Fruit fly (Drosophila melanogaster) S2 (cell line): ENCODE results near the gene CG12728.

Source experiments
- CG8478 ChIP-seq: fragments of >200 bp; optimal IDR thresholded peaks from 2 replicates; lab custom pipeline; 2018
- CTCF ChIP-seq, 2 experiments: fragments of >200 bp; optimal IDR thresholded peaks; 2 replicates each; lab custom pipeline; 2018

DNA sequence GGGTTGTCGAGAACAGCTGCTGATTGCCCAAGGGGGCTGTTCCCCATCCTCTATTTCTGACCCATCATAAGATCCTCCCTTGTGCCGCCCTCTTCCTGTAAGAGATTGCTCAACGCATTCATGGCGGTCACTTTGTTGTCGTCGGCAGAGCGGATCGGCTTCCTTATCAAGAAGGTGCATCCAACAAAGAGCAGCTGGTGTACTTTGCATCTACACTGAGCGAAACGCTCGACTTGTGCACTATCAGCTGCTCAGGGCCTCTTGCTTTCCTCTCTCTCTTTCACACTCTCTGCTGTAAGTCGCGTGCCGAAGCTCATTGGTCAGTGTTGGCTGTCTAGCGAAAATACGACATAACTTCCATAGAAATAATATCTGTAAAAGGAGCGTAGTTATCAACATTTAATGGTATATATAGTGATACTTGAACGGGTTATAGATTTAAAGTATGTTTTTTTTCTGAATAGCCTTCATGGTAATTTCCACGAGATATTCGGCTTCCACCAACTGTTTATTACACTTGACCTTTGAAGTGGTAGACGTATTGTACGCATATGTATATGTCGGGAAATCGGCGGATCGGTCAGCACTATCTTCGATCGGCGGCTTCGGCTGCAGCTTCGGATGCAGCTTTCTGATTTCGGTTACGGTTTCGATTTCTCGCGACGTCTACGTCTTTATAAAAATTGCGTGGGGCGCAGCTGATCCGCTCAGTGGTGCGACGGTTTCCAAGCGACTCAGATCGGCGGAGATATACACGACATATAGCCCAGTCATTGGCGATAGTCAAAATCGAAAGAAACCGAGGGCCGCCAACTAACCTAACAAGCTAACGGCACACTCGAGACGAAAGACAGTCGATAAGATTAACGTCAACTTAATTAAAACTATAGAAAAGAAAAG is 45.9 kb downstream of the CG12728 start, which contains the start of gene CG5966:
- no peak for TF ChIP-seq CG8478 (lab: Kevin White, UChicago)
- TF ChIP-seq CTCF (optimal IDR thresholded peaks at IDR 0.05; lab: Kevin White, UChicago) = no peak
